Worm (Caenorhabditis elegans) whole organism, early embryonic: ENCODE measurements around the gene nhr-218.

Experiments used
- B0310.2 ChIP-seq: sonication (generic microtip); optimal IDR thresholded peaks from 2 replicates; lab custom pipeline; 2016; ENCODE audit warnings: mild to moderate bottlenecking, missing genetic modification characterization, missing compliant biosample characterization
- F13C5.2 ChIP-seq: sonication (generic microtip); optimal IDR thresholded peaks from 2 replicates; lab custom pipeline; 2017; ENCODE audit warnings: mild to moderate bottlenecking, missing genetic modification characterization, inconsistent platforms, missing compliant biosample characterization
- ama-1 ChIP-seq: fragments of 150-350 bp; optimal IDR thresholded peaks from 2 replicates; lab custom pipeline; 2014
- ceh-13 ChIP-seq: fragments of 200-800 bp; sonication (Bioruptor generic); optimal IDR thresholded peaks from 2 replicates; lab custom pipeline; 2018; ENCODE audit warnings: mild to moderate bottlenecking, missing genetic modification characterization, missing compliant biosample characterization
- ceh-36 ChIP-seq: sonication (generic microtip); optimal IDR thresholded peaks from 2 replicates; lab custom pipeline; 2016; ENCODE audit warnings: missing genetic modification characterization, inconsistent platforms, missing compliant biosample characterization
- flt-1 ChIP-seq: fragments of 200-800 bp; sonication (Bioruptor generic); IDR thresholded peaks from 2 replicates; pipeline ENCODE4 v1.3.6; 2022; ENCODE audit warnings: missing genetic modification characterization, missing compliant biosample characterization
- hmg-4 ChIP-seq: fragments of 200-800 bp; sonication (Bioruptor generic); optimal IDR thresholded peaks from 2 replicates; lab custom pipeline; 2018; ENCODE audit warnings: mild to moderate bottlenecking, missing genetic modification characterization, missing compliant biosample characterization
- hnd-1 ChIP-seq: sonication (generic microtip); optimal IDR thresholded peaks from 2 replicates; lab custom pipeline; 2016; ENCODE audit warnings: missing genetic modification characterization, missing compliant biosample characterization
- pes-1 ChIP-seq: fragments of 200-800 bp; sonication (Bioruptor generic); IDR thresholded peaks from 2 replicates; pipeline ENCODE4 v1.3.6; 2022; ENCODE audit warnings: missing genetic modification reagents, missing genetic modification characterization, missing compliant biosample characterization
- scrt-1 ChIP-seq: fragments of 200-800 bp; sonication (Bioruptor generic); IDR thresholded peaks from 2 replicates; pipeline ENCODE4 v1.3.6; 2022; ENCODE audit warnings: missing genetic modification characterization, missing compliant biosample characterization
- tbx-11 ChIP-seq: fragments of 200-800 bp; sonication (Bioruptor generic); IDR thresholded peaks from 2 replicates; pipeline ENCODE4 v1.3.6; 2022; ENCODE audit warnings: missing genetic modification characterization, missing compliant biosample characterization
- tbx-37 ChIP-seq: fragments of 200-800 bp; sonication (Bioruptor generic); conservative IDR thresholded peaks from 2 replicates; pipeline ENCODE4 v1.3.6; 2022; ENCODE audit warnings: missing genetic modification reagents, missing genetic modification characterization, missing compliant biosample characterization
- tra-4 ChIP-seq: sonication (generic microtip); optimal IDR thresholded peaks from 2 replicates; lab custom pipeline; 2017; ENCODE audit warnings: missing genetic modification characterization, missing compliant biosample characterization

ce11 chrV:16218522-16218921 is 39.7 kb upstream of the nhr-218 start, which contains the start of gene F11A5.15:
- TF ChIP-seq ama-1 (lab: Kevin White, UChicago) (no peak), B0310.2 (tag; lab: Kevin White, UChicago) (no peak), ceh-13 (no peak), tbx-11 (GFP tag; lab: Robert Waterston, UW) (no peak), hnd-1 (tag; lab: Kevin White, UChicago) (no peak), scrt-1 (GFP tag; lab: Robert Waterston, UW) (no peak), F13C5.2 (tag; lab: Kevin White, UChicago) (no peak), tra-4 (tag; lab: Kevin White, UChicago) (no peak), pes-1 (GFP tag; lab: Robert Waterston, UW) (no peak), tbx-37 (GFP tag; lab: Robert Waterston, UW) (no peak), flt-1 (GFP tag; lab: Robert Waterston, UW) (no peak), ceh-36 (tag; lab: Kevin White, UChicago) (no peak), hmg-4 (GFP tag; lab: Kevin White, UChicago) (no peak)
